Worm (Caenorhabditis elegans): ENCODE measurements around the gene ham-2.

ham-2 gene

DNA sequence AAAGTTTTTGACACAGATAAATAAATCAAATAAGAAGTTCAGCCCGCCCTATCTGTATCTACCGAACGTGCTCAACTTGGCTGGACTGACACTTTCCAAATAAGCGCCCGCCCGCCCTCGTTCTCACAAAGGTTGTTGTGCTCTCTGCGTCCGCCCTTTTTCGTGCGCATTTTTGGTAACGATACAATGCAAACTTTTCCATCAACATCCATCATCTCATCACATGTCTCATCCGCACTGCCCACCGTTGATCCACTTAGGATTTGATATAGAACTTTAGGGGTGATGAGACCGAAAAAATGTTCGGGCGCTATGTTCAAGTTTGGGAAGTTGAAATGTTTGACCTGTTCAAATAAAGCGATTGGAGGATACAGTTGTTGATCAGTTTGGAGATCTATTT lies 31.1 kb downstream of the ham-2 start, which contains the start of gene C05E11.7:
TSS of gene C05E11.7 (minus strand) at position 101 of the 400 bp plus-strand sequence.
- TF ChIP-seq ceh-9 (tag; optimal IDR thresholded peaks at IDR 0.05) (no peak), unc-3 (GFP tag; conservative IDR thresholded peaks at IDR 0.05) (no peak), unc-3 (tag; optimal IDR thresholded peaks at IDR 0.05) (no peak), ceh-6 (GFP tag; optimal IDR thresholded peaks at IDR 0.05) (no peak), ref-2 (tag; optimal IDR thresholded peaks at IDR 0.05) (no peak), sox-4 (tag; optimal IDR thresholded peaks at IDR 0.05) (no peak), nhr-232 (tag; optimal IDR thresholded peaks at IDR 0.05) (no peak), pha-2 (tag; optimal IDR thresholded peaks at IDR 0.05) (no peak), dmd-4 (tag; optimal IDR thresholded peaks at IDR 0.05; ENCODE audit: borderline replicate concordance) (no peak), che-1 (tag; optimal IDR thresholded peaks at IDR 0.05) (no peak), pax-1 (tag; optimal IDR thresholded peaks at IDR 0.05) (no peak), unc-86 (tag; optimal IDR thresholded peaks at IDR 0.05) (no peak), unc-42 (tag; optimal IDR thresholded peaks at IDR 0.05) (no peak), ceh-48 (tag; optimal IDR thresholded peaks at IDR 0.05) (no peak), nfya-1 (tag; optimal IDR thresholded peaks at IDR 0.05) (no peak)

ce11 chrX:4586617-4587016 lies 32.1 kb downstream of the ham-2 start, which contains the start of gene C05E11.2:
Gene C05E11.2, plus strand, starts transcription at chrX:4586917.
- TF ChIP-seq ceh-18 (tag; optimal IDR thresholded peaks at IDR 0.05) (no peak), Y22D7AL.16 (tag; optimal IDR thresholded peaks at IDR 0.05) (no peak), lin-11 (tag; optimal IDR thresholded peaks at IDR 0.05) (no peak)

DNA sequence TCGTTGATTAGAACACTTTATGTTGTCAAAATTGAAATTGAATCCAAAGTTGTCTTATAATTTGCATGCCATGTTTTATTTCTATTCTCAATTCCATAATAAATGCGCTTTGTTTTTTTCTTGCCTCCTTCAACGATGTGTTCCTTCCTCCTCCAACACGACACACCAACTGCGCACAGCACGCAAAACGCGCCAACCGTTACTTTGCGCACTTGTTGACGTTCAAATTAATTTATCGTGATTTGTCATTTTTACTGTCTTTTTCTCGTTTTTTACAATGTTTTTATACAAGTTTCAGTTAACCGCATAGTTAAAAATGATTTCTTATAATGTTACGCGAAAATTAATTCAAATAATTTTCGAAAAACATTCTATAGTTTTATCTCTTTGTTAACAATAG lies 33.4 kb downstream of the ham-2 start:
- TF ChIP-seq pax-1 (tag; optimal IDR thresholded peaks at IDR 0.05) (no peak), mec-3 (tag; optimal IDR thresholded peaks at IDR 0.05; ENCODE audit: borderline replicate concordance) (no peak), fax-1 (tag; optimal IDR thresholded peaks at IDR 0.05) (no peak), ets-4 (tag; optimal IDR thresholded peaks at IDR 0.05) (no peak), unc-42 (tag; optimal IDR thresholded peaks at IDR 0.05) (peak; percentile 61), tbx-7 (tag; optimal IDR thresholded peaks at IDR 0.05) (no peak), hlh-15 (tag; optimal IDR thresholded peaks at IDR 0.05) (no peak), elt-2 (tag; optimal IDR thresholded peaks at IDR 0.05) (peak; percentile 6), F13H6.1 (tag; optimal IDR thresholded peaks at IDR 0.05) (no peak), K02D7.2 (tag; optimal IDR thresholded peaks at IDR 0.05) (no peak), hlh-6 (tag; optimal IDR thresholded peaks at IDR 0.05) (no peak), nfya-1 (tag; optimal IDR thresholded peaks at IDR 0.05) (peak; percentile 28), rnt-1 (tag; optimal IDR thresholded peaks at IDR 0.05) (no peak), che-1 (tag; optimal IDR thresholded peaks at IDR 0.05) (no peak)

- TF ChIP-seq rnt-1 (tag; optimal IDR thresholded peaks at IDR 0.05) (no peak), hlh-8 (tag; optimal IDR thresholded peaks at IDR 0.05) (no peak), T23F11.4 (GFP tag; optimal IDR thresholded peaks at IDR 0.05) (no peak), eyg-1 (tag; optimal IDR thresholded peaks at IDR 0.05) (no peak), unc-42 (tag; optimal IDR thresholded peaks at IDR 0.05) (no peak), hlh-6 (tag; optimal IDR thresholded peaks at IDR 0.05) (no peak), unc-3 (GFP tag; conservative IDR thresholded peaks at IDR 0.05) (no peak), unc-3 (tag; optimal IDR thresholded peaks at IDR 0.05) (no peak), fkh-6 (tag; optimal IDR thresholded peaks at IDR 0.05) (no peak), hlh-30 (tag; optimal IDR thresholded peaks at IDR 0.05; ENCODE audit: insufficient read depth) (no peak), Y22D7AL.16 (tag; optimal IDR thresholded peaks at IDR 0.05) (no peak), ceh-31 (tag; optimal IDR thresholded peaks at IDR 0.05) (no peak), ref-2 (tag; optimal IDR thresholded peaks at IDR 0.05) (no peak), ahr-1 (tag; optimal IDR thresholded peaks at IDR 0.05) (no peak), lin-11 (tag; optimal IDR thresholded peaks at IDR 0.05) (no peak), odd-2 (tag; optimal IDR thresholded peaks at IDR 0.05) (no peak), fkh-10 (GFP tag; optimal IDR thresholded peaks at IDR 0.05) (no peak), C38D4.7 (GFP tag; optimal IDR thresholded peaks at IDR 0.05) (no peak)
Measured at ce11 chrX:4588462-4588861, 34.0 kb downstream of the ham-2 start, which contains the start of gene lnp-1. Gene lnp-1, plus strand, starts transcription at chrX:4588762.
